Fruit fly (Drosophila melanogaster): ENCODE data around the gene CG8475.

dm6 chr2L:8243903-8244302 is 47.2 kb upstream of the CG8475 start, which contains the start of gene CG43057:
- TF ChIP-seq CG8478 (optimal IDR thresholded peaks at IDR 0.05): no peak
- no peak for TF ChIP-seq CTCF (optimal IDR thresholded peaks at IDR 0.05)

Measured in S2 (cell line).